Worm (Caenorhabditis elegans): ENCODE results near the gene mttu-1.

ce11 chrIV:11337021-11337420 lies 40.3 kb upstream of the mttu-1 start, which contains the start of gene F54E12.2:
- TF ChIP-seq him-1 (tag; optimal IDR thresholded peaks at IDR 0.05): no peak
- no peak for TF ChIP-seq dao-5 (tag; optimal IDR thresholded peaks at IDR 0.05)

Measured in whole organism, L4/young adult.